Fruit fly (Drosophila melanogaster): ENCODE measurements around the gene dac.

Gene dac

dm6 chr2L:16485643-16486000, at the start of gene dac:
TSS of gene dac (minus strand) at chr2L:16485998.
- no peak for TF ChIP-seq CG17801 (GFP tag; optimal IDR thresholded peaks at IDR 0.05; ENCODE audit: partially characterized antibody)

dm6 chr2L:16535071-16535581, 49.3 kb upstream of the dac start:
- TF ChIP-seq CG17801 (GFP tag; optimal IDR thresholded peaks at IDR 0.05; ENCODE audit: partially characterized antibody), result peak; percentile 31

dm6 chr2L:16534174-16534835, 48.5 kb upstream of the dac start:
- peak; percentile 73 for TF ChIP-seq CG17801 (GFP tag; optimal IDR thresholded peaks at IDR 0.05; ENCODE audit: partially characterized antibody)

dm6 chr2L:16533386-16533773, 47.6 kb upstream of the dac start:
- TF ChIP-seq CG17801 (GFP tag; optimal IDR thresholded peaks at IDR 0.05; ENCODE audit: partially characterized antibody), result no peak

dm6 chr2L:16532702-16533385, 47.0 kb upstream of the dac start, which contains the start of gene CG5953:
TSS of gene CG5953 (minus strand) at chr2L:16532877.
- peak; percentile 91 for TF ChIP-seq CG17801 (GFP tag; optimal IDR thresholded peaks at IDR 0.05; ENCODE audit: partially characterized antibody)

dm6 chr2L:16531507-16532134, 45.8 kb upstream of the dac start:
- no peak for TF ChIP-seq CG17801 (GFP tag; optimal IDR thresholded peaks at IDR 0.05; ENCODE audit: partially characterized antibody)

- TF ChIP-seq CG17801 (GFP tag; optimal IDR thresholded peaks at IDR 0.05; ENCODE audit: partially characterized antibody), result no peak
Observed at dm6 chr2L:16530809-16531208, 45.0 kb upstream of the dac start.

dm6 chr2L:16530414-16530771, 44.6 kb upstream of the dac start:
- no peak for TF ChIP-seq CG17801 (GFP tag; optimal IDR thresholded peaks at IDR 0.05; ENCODE audit: partially characterized antibody)

- no peak for TF ChIP-seq CG17801 (GFP tag; optimal IDR thresholded peaks at IDR 0.05; ENCODE audit: partially characterized antibody)
Observed at dm6 chr2L:16529485-16530413, 44.0 kb upstream of the dac start.

- no peak for TF ChIP-seq CG17801 (GFP tag; optimal IDR thresholded peaks at IDR 0.05; ENCODE audit: partially characterized antibody)
Observed at dm6 chr2L:16528493-16528892, 42.7 kb upstream of the dac start.

- no peak for TF ChIP-seq CG17801 (GFP tag; optimal IDR thresholded peaks at IDR 0.05; ENCODE audit: partially characterized antibody)
Observed at dm6 chr2L:16526578-16526977, 40.8 kb upstream of the dac start.

dm6 chr2L:16526015-16526518, 40.3 kb upstream of the dac start:
- no peak for TF ChIP-seq CG17801 (GFP tag; optimal IDR thresholded peaks at IDR 0.05; ENCODE audit: partially characterized antibody)

dm6 chr2L:16525114-16525513, 39.3 kb upstream of the dac start:
- no peak for TF ChIP-seq CG17801 (GFP tag; optimal IDR thresholded peaks at IDR 0.05; ENCODE audit: partially characterized antibody)

dm6 chr2L:16523091-16523490, 37.3 kb upstream of the dac start:
- TF ChIP-seq CG17801 (GFP tag; optimal IDR thresholded peaks at IDR 0.05; ENCODE audit: partially characterized antibody), result no peak

- TF ChIP-seq CG17801 (GFP tag; optimal IDR thresholded peaks at IDR 0.05; ENCODE audit: partially characterized antibody), result no peak
Observed at dm6 chr2L:16522286-16522646, 36.5 kb upstream of the dac start.
